Worm (Caenorhabditis elegans): Measurements from ENCODE around the gene sri-36.

- TF ChIP-seq fkh-10 (GFP tag; optimal IDR thresholded peaks at IDR 0.05) (no peak), R02D3.7 (tag; optimal IDR thresholded peaks at IDR 0.05) (no peak), unc-62 (GFP tag; optimal IDR thresholded peaks at IDR 0.05) (no peak), nfya-1 (tag; optimal IDR thresholded peaks at IDR 0.05; ENCODE audit: insufficient read depth) (no peak), egl-27 (tag; optimal IDR thresholded peaks at IDR 0.05) (no peak), mdl-1 (tag; optimal IDR thresholded peaks at IDR 0.05) (no peak), nhr-67 (tag; optimal IDR thresholded peaks at IDR 0.05) (no peak), pha-4 (tag; optimal IDR thresholded peaks at IDR 0.05) (no peak), skn-1 (tag; optimal IDR thresholded peaks at IDR 0.05) (no peak), fos-1 (tag; optimal IDR thresholded peaks at IDR 0.05) (no peak), nhr-76 (tag; optimal IDR thresholded peaks at IDR 0.05) (no peak), pqm-1 (tag; optimal IDR thresholded peaks at IDR 0.05) (no peak), lin-39 (tag; optimal IDR thresholded peaks at IDR 0.05) (no peak), nhr-28 (tag; optimal IDR thresholded peaks at IDR 0.05) (no peak)
Measured at ce11 chrII:2624792-2625191, 39.4 kb upstream of the sri-36 start, which contains the start of gene lgc-28.
